Worm (Caenorhabditis elegans) whole organism, L2 larva: ENCODE data around the gene lgg-3.

Experiments used
- C34F6.9 ChIP-seq: fragments of 150-350 bp; optimal IDR thresholded peaks from 2 replicates; lab custom pipeline; 2014; ENCODE audit warnings: missing biosample characterization, missing genetic modification characterization
- F13H6.1 ChIP-seq: sonication (generic microtip); optimal IDR thresholded peaks from 2 replicates; lab custom pipeline; 2016; ENCODE audit warnings: missing genetic modification characterization, missing compliant biosample characterization
- R02D3.7 ChIP-seq: fragments of 150-350 bp; optimal IDR thresholded peaks from 2 replicates; lab custom pipeline; 2014; ENCODE audit warnings: missing biosample characterization, missing genetic modification characterization
- ZK546.5 ChIP-seq: sonication (generic microtip); optimal IDR thresholded peaks from 2 replicates; lab custom pipeline; 2017; ENCODE audit warnings: missing biosample characterization, missing genetic modification characterization
- alr-1 ChIP-seq: fragments of 150-350 bp; optimal IDR thresholded peaks from 2 replicates; lab custom pipeline; 2014; ENCODE audit warnings: missing biosample characterization, missing genetic modification characterization
- ama-1 ChIP-seq: fragments of 150-350 bp; optimal IDR thresholded peaks from 2 replicates; lab custom pipeline; 2018; ENCODE audit warnings: inconsistent platforms
- ceh-16 ChIP-seq: fragments of 150-350 bp; optimal IDR thresholded peaks from 2 replicates; lab custom pipeline; 2014; ENCODE audit warnings: missing biosample characterization, missing genetic modification characterization
- ceh-82 ChIP-seq: fragments of 150-350 bp; optimal IDR thresholded peaks from 2 replicates; lab custom pipeline; 2014; ENCODE audit warnings: missing biosample characterization, missing genetic modification characterization
- crh-2 ChIP-seq: sonication (generic microtip); optimal IDR thresholded peaks from 2 replicates; lab custom pipeline; 2017; ENCODE audit warnings: missing biosample characterization, missing genetic modification characterization
- elt-1 ChIP-seq: fragments of 150-350 bp; optimal IDR thresholded peaks from 2 replicates; lab custom pipeline; 2014; ENCODE audit warnings: missing biosample characterization, missing genetic modification characterization
- fos-1 ChIP-seq: fragments of 150-350 bp; optimal IDR thresholded peaks from 2 replicates; lab custom pipeline; 2014; ENCODE audit warnings: missing biosample characterization, missing genetic modification characterization
- gmeb-1 ChIP-seq: fragments of 150-350 bp; optimal IDR thresholded peaks from 2 replicates; lab custom pipeline; 2014; ENCODE audit warnings: missing biosample characterization, missing genetic modification characterization
- lin-13 ChIP-seq: fragments of 150-350 bp; optimal IDR thresholded peaks from 2 replicates; lab custom pipeline; 2014; ENCODE audit warnings: missing biosample characterization, missing genetic modification reagents, missing genetic modification characterization
- lin-39 ChIP-seq: fragments of 150-350 bp; optimal IDR thresholded peaks from 2 replicates; lab custom pipeline; 2014; ENCODE audit warnings: missing biosample characterization, missing genetic modification reagents, missing genetic modification characterization
- lsy-2 ChIP-seq, 2 experiments: fragments of 150-350 bp in 1 of 2; sonication (generic microtip) in 1 of 2; optimal IDR thresholded peaks; 2 replicates each; lab custom pipeline; 2014 to 2017; ENCODE audit warnings: missing biosample characterization in 2 of 2, missing genetic modification characterization in 2 of 2
- mab-5 ChIP-seq: fragments of 150-350 bp; optimal IDR thresholded peaks from 2 replicates; lab custom pipeline; 2014; ENCODE audit warnings: missing biosample characterization, missing genetic modification characterization
- mbf-1 ChIP-seq: sonication (generic microtip); optimal IDR thresholded peaks from 2 replicates; lab custom pipeline; 2017; ENCODE audit warnings: missing biosample characterization, missing genetic modification characterization
- mdl-1 ChIP-seq, 2 experiments: fragments of 150-350 bp in 1 of 2; sonication (generic microtip) in 1 of 2; optimal IDR thresholded peaks; 2 replicates each; lab custom pipeline; 2017; ENCODE audit warnings: missing biosample characterization in 2 of 2, missing genetic modification characterization in 2 of 2
- nhr-11 ChIP-seq: fragments of 150-350 bp; optimal IDR thresholded peaks from 2 replicates; lab custom pipeline; 2014; ENCODE audit warnings: missing biosample characterization, missing genetic modification characterization
- nhr-12 ChIP-seq: fragments of 150-350 bp; optimal IDR thresholded peaks from 2 replicates; lab custom pipeline; 2014; ENCODE audit warnings: missing biosample characterization, missing genetic modification characterization
- nhr-129 ChIP-seq: fragments of 150-350 bp; optimal IDR thresholded peaks from 2 replicates; lab custom pipeline; 2014; ENCODE audit warnings: missing biosample characterization, missing genetic modification characterization
- nhr-21 ChIP-seq: fragments of 150-350 bp; optimal IDR thresholded peaks from 2 replicates; lab custom pipeline; 2014; ENCODE audit warnings: missing biosample characterization, missing genetic modification characterization
- nhr-23 ChIP-seq: fragments of 150-350 bp; optimal IDR thresholded peaks from 2 replicates; lab custom pipeline; 2014; ENCODE audit warnings: missing biosample characterization, missing genetic modification reagents, missing genetic modification characterization
- nhr-25 ChIP-seq: fragments of 150-350 bp; sonication (generic microtip); optimal IDR thresholded peaks from 3 replicates; lab custom pipeline; 2014; ENCODE audit warnings: missing biosample characterization, missing genetic modification characterization
- nhr-6 ChIP-seq: fragments of 150-350 bp; optimal IDR thresholded peaks from 2 replicates; lab custom pipeline; 2014; ENCODE audit warnings: missing biosample characterization, missing genetic modification characterization
- peb-1 ChIP-seq: fragments of 150-350 bp; optimal IDR thresholded peaks from 2 replicates; lab custom pipeline; 2014; ENCODE audit warnings: missing biosample characterization, missing genetic modification characterization
- sem-4 ChIP-seq: fragments of 150-350 bp; optimal IDR thresholded peaks from 2 replicates; lab custom pipeline; 2014; ENCODE audit warnings: missing biosample characterization, missing genetic modification reagents, missing genetic modification characterization
- sma-3 ChIP-seq: sonication (generic microtip); optimal IDR thresholded peaks from 2 replicates; lab custom pipeline; 2016; ENCODE audit warnings: missing genetic modification reagents, missing genetic modification characterization, missing compliant biosample characterization
- sma-9 ChIP-seq, 2 experiments: fragments of 150-350 bp in 1 of 2; sonication (generic microtip) in 1 of 2; optimal IDR thresholded peaks; 2 replicates each; lab custom pipeline; 2014 to 2016; ENCODE audit warnings: missing genetic modification characterization in 2 of 2, mild to moderate bottlenecking in 1 of 2, missing biosample characterization in 1 of 2, missing compliant biosample characterization in 1 of 2, missing genetic modification reagents in 1 of 2, moderate library complexity in 1 of 2
- snpc-4 ChIP-seq: fragments of 150-350 bp; optimal IDR thresholded peaks from 2 replicates; lab custom pipeline; 2014; ENCODE audit warnings: missing biosample characterization, missing genetic modification characterization
- unc-55 ChIP-seq: fragments of 150-350 bp; sonication (generic microtip); optimal IDR thresholded peaks from 3 replicates; lab custom pipeline; 2014; ENCODE audit warnings: missing biosample characterization, missing genetic modification reagents, missing genetic modification characterization
- unc-62 ChIP-seq: fragments of 150-350 bp; optimal IDR thresholded peaks from 2 replicates; lab custom pipeline; 2014; ENCODE audit warnings: missing biosample characterization, missing genetic modification reagents, missing genetic modification characterization
- zag-1 ChIP-seq: fragments of 150-350 bp; optimal IDR thresholded peaks from 2 replicates; lab custom pipeline; 2014; ENCODE audit warnings: missing biosample characterization, missing genetic modification characterization
- ztf-1 ChIP-seq: fragments of 200-800 bp; sonication (Bioruptor generic); conservative IDR thresholded peaks from 2 replicates; pipeline ENCODE4 v1.3.6; 2022; ENCODE audit warnings: missing genetic modification characterization, missing compliant biosample characterization
- ztf-11 ChIP-seq: sonication (generic microtip); optimal IDR thresholded peaks from 2 replicates; lab custom pipeline; 2017; ENCODE audit warnings: missing biosample characterization, missing genetic modification characterization
- ztf-4 ChIP-seq: fragments of 150-350 bp; optimal IDR thresholded peaks from 2 replicates; lab custom pipeline; 2014; ENCODE audit warnings: missing biosample characterization, missing genetic modification characterization

Gene lgg-3

DNA sequence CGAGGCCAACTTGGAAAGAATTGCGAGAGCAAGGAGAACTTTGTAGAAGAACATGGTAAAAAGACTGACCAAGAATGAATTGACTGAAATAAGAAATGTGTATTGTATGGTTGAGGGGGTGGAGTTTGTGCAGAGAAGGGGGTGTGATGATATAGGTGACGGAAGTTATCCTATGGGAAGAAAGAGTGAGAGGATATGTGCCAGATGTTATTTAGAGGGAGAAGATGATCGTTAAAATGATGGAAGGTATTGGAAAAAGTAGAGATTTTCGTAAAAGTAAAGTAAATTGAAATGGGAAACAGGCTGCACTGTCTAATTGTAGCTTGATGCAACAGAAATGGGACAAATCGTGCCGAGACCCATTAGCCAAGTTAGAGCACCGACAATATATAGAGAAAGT lies 40.9 kb downstream of the lgg-3 start, which contains the start of gene sdz-21:
Gene sdz-21 (minus strand): TSS at position 101 of the 400 bp plus-strand sequence.
- TF ChIP-seq mbf-1 (tag; lab: Kevin White, UChicago): no peak
- no peak for TF ChIP-seq peb-1 (tag; lab: Kevin White, UChicago)
- no peak for TF ChIP-seq nhr-11 (tag; lab: Kevin White, UChicago)
- TF ChIP-seq nhr-129 (tag; lab: Kevin White, UChicago): no peak
- TF ChIP-seq mdl-1 (tag; optimal IDR thresholded peaks at IDR 0.05; lab: Kevin White, UChicago): no peak
- TF ChIP-seq elt-1 (tag; lab: Kevin White, UChicago): no peak
- TF ChIP-seq lin-39 (tag; lab: Kevin White, UChicago): no peak
- TF ChIP-seq, all 48 proteins: peak for 0

DNA sequence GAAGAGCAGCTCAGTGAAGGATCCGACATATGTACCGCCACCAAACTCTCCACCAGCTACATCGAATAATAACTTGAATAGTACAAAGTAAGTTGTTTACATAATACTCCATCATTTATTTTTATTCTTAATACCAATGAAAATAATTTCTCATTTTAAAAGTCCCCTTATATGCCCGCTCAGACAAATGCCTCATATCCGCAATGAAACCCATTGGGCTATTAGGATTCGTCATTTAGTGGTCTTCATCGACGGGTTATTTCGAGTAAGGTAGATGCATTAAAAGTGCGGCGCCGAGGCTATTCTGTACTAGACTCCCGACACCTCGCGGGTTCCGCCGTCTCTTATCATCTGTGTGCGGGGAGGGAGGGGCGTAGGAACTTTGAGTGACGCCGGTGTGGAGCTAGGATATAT lies 44.1 kb downstream of the lgg-3 start:
- TF ChIP-seq mbf-1 (tag; lab: Kevin White, UChicago) (no peak), fos-1 (tag; lab: Kevin White, UChicago) (peak; percentile 68), F13H6.1 (peak; percentile 38), snpc-4 (tag; lab: Kevin White, UChicago) (peak; percentile 96), nhr-6 (tag; lab: Kevin White, UChicago) (no peak), nhr-12 (tag; lab: Kevin White, UChicago) (no peak), lsy-2 (tag; optimal IDR thresholded peaks at IDR 0.05; lab: Kevin White, UChicago) (peak in 1 of 2 experiments; percentile 37), nhr-23 (tag; lab: Kevin White, UChicago) (no peak), crh-2 (tag; lab: Kevin White, UChicago) (peak; percentile 42), ztf-11 (tag; lab: Kevin White, UChicago) (no peak), nhr-21 (tag; lab: Kevin White, UChicago) (peak; percentile 69), lin-13 (peak; percentile 23), peb-1 (tag; lab: Kevin White, UChicago) (no peak), nhr-25 (tag; lab: Kevin White, UChicago) (no peak), unc-55 (peak; percentile 24), R02D3.7 (tag; lab: Kevin White, UChicago) (no peak), sem-4 (no peak), sma-9 (GFP tag; optimal IDR thresholded peaks at IDR 0.05; lab: Kevin White, UChicago) (peak; percentile 53), sma-9 (tag; optimal IDR thresholded peaks at IDR 0.05; lab: Kevin White, UChicago) (no peak), lin-39 (tag; lab: Kevin White, UChicago) (no peak), sma-3 (GFP tag; lab: Kevin White, UChicago) (peak; percentile 68), unc-62 (GFP tag; lab: Kevin White, UChicago) (no peak), ZK546.5 (tag; lab: Kevin White, UChicago) (no peak), ceh-82 (tag; lab: Kevin White, UChicago) (no peak), ceh-16 (tag; lab: Kevin White, UChicago) (no peak), ztf-4 (tag; lab: Kevin White, UChicago) (no peak), ztf-1 (GFP tag; lab: Robert Waterston, UW) (no peak), ama-1 (lab: Kevin White, UChicago) (peak; percentile 86), alr-1 (no peak), C34F6.9 (tag; lab: Kevin White, UChicago) (no peak), gmeb-1 (peak; percentile 59), mab-5 (tag; lab: Kevin White, UChicago) (no peak), zag-1 (tag; lab: Kevin White, UChicago) (no peak)
- TF ChIP-seq, all 48 proteins: peak for 12
